Worm (Caenorhabditis elegans): ENCODE data around the gene Y32G9A.2.
A peak's percentile ranks its signal among the peaks of the same experiment; 100 is the strongest.

Y32G9A.2 gene

DNA sequence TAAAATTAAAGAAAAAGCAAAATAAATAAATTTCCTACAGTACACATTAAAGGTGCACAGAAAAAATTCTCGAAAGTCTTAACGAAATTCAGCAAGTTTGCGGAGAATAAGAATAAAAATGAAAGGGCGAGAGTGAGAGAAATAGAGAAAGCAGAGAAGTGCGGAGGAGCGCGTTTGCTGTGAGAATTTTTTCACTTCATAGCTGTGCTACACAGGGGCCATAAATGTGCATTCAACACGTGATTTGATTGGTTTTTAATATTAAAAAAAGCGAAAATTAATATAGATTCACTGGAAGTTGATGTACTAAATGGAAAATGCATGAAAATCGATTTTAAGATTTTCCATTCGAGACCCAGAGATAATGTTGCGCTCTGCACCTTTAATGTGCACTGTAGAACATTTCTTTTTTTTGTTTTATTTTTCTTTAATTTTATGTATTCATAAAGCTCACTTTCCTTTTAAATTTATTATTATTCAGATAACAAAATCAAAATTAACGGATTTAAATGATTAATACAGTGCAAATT lies at the start of gene Y32G9A.2:
Gene Y32G9A.2 (plus strand): TSS at position 480 of the 530 bp plus-strand sequence.
- TF ChIP-seq dao-5 (tag; optimal IDR thresholded peaks at IDR 0.05), result no peak
- no peak for TF ChIP-seq W03F9.2 (tag; optimal IDR thresholded peaks at IDR 0.05)
- no peak for TF ChIP-seq him-1 (tag; optimal IDR thresholded peaks at IDR 0.05)

DNA sequence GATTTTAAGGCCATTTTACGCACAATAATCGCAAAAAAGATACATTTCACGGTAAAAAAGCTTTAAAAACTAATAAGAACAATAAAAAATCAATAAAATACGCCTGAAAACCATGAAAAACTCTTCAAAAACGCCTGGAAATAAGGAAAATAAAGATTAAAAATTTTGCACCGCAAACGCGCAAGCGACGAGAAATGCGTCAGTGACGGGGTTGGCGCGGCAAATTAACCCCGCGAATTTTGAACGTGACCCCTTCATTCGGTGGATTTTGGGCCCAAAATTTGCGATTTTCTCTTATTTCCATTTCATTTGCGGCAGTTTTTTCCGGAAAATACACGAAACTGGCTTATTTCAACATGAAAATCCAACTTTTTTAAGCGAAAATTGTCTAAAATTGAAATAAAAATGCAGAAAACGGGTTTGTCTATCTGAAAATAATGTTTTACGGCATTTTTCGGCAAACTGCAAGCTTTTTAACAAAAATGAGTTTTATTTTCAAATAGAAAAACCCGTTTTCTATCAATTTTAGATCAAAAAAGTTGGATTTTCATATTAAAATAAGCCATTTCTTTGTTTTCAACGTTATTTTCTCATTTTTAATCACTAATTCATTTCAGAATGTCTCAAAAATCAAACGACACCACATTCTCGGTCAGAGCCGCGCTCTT lies 49.6 kb upstream of the Y32G9A.2 start, which contains the start of gene knl-3:
Gene knl-3 (plus strand): TSS at position 618 of the 668 bp plus-strand sequence.
- TF ChIP-seq W03F9.2 (tag; optimal IDR thresholded peaks at IDR 0.05) (peak; percentile 71), dao-5 (tag; optimal IDR thresholded peaks at IDR 0.05) (no peak), him-1 (tag; optimal IDR thresholded peaks at IDR 0.05) (peak; percentile 83)

DNA sequence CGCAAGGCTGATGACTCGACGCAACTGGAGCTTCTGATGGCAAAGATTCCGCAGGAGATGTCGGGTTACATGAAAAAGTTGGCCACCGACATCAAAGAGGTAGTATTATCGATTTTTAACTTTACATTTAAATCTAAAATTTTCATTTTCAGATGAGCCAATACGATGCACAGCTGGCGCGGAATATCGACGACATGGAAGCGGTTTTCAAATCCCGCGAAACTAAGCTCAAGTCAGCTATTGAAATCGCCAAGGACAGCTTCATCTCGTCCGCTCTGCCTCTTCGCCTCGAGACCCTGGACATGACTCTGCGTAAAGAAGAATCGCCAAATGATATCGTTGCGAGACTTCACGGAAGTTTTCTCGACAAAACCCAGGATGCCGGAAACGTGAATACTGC lies 48.6 kb upstream of the Y32G9A.2 start, which contains the start of gene T10B5.3:
Gene T10B5.3 (minus strand): TSS at position 101 of the 400 bp plus-strand sequence.
- TF ChIP-seq W03F9.2 (tag; optimal IDR thresholded peaks at IDR 0.05) (no peak), dao-5 (tag; optimal IDR thresholded peaks at IDR 0.05) (no peak)

DNA sequence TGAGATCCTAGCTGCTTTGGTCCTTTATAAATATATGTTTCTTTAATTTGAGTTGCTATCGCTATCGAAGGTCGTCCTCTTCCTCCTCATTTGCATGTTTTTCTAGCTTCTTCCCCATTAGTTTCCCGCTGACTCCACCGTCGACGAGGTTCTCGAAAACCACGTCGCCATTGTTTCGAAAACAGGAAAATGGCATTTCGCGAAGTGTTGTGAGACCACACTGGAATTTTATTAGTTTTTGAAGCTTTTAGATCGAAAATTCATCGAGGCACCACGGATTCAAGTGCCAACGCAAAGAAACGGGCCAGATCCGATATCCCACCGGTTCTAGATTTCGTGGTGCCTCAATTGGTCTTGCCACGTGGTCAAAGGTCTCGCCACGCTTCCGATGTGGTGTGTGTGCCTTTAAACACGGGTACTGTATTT lies 47.8 kb upstream of the Y32G9A.2 start:
- no peak for TF ChIP-seq W03F9.2 (tag; optimal IDR thresholded peaks at IDR 0.05)
- no peak for TF ChIP-seq him-1 (tag; optimal IDR thresholded peaks at IDR 0.05)
- TF ChIP-seq dao-5 (tag; optimal IDR thresholded peaks at IDR 0.05), result no peak

DNA sequence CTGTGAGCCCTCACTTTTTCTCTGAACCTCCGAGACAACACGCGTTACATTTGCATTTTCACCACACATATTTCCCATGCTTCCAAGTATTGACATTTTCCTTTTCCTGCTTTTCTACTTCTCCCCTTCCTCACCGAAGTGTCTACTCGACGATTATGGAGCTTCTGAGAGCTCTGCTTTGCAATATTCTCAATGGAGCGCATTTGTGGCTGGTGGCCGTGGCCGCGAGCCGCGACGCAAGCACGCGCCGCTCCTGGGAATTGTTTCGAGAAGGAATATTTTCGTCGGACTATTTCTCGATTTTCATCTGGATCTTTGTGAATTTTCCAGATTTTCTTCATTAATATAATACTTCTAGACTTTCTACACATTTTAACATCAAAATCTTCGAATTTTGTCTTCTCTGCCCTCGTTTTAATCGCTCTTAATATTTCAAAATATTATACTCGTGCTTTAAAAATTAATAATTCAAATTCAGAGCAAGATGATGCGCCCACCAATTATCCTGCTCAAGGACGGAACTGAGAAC lies 46.5 kb upstream of the Y32G9A.2 start, which contains the start of the genes T10B5.4 and cct-7:
Gene T10B5.4 (minus strand): TSS at position 40 of the 529 bp plus-strand sequence.
Gene cct-7 (plus strand): TSS at position 479 of the 529 bp plus-strand sequence.
- peak; percentile 89 for TF ChIP-seq him-1 (tag; optimal IDR thresholded peaks at IDR 0.05)
- TF ChIP-seq dao-5 (tag; optimal IDR thresholded peaks at IDR 0.05), result peak; percentile 26
- TF ChIP-seq W03F9.2 (tag; optimal IDR thresholded peaks at IDR 0.05), result peak; percentile 86

DNA sequence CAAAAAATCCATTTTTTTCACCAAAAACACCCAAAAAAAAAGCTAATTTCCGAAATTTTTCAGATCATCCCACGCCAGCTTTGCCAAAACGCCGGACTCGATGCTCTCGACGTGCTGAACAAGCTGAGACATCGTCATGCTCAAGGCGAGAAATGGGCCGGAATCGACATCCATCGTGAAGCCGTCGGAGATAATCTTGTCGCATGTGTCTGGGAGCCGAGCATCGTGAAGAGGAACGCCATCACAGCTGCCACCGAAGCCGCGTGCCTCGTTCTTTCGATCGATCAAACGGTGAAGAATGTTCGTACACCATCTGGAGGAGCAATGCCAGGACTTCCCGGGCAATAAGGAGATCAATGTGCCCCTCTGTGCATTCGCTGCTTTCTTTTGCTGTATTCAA lies 43.5 kb upstream of the Y32G9A.2 start:
- no peak for TF ChIP-seq dao-5 (tag; optimal IDR thresholded peaks at IDR 0.05)
- no peak for TF ChIP-seq W03F9.2 (tag; optimal IDR thresholded peaks at IDR 0.05)
- TF ChIP-seq him-1 (tag; optimal IDR thresholded peaks at IDR 0.05), result no peak

DNA sequence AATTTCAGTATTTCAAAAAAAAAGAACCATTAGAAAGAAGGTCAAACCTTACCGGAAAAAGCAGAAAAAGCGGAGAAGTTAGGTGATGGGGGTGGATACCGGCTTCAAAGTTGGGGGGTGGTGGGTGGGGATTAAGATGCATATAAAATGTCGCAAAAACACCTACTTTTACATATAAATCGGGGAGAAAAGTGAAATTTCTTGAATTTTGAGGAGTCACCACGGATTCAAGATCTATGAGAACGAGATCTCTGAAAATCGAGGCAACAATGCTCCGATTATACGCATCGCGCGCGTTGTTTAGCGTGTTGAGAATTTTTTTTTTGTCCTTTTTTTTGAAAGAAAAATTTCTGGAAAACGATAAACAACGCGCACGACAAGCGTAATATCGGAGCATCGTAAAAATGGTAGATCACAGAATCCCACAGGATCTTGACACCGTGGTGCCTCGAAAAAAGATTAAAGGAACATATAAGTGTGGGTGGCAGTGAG lies 42.8 kb upstream of the Y32G9A.2 start:
- TF ChIP-seq him-1 (tag; optimal IDR thresholded peaks at IDR 0.05) (no peak), dao-5 (tag; optimal IDR thresholded peaks at IDR 0.05) (no peak), W03F9.2 (tag; optimal IDR thresholded peaks at IDR 0.05) (no peak)

DNA sequence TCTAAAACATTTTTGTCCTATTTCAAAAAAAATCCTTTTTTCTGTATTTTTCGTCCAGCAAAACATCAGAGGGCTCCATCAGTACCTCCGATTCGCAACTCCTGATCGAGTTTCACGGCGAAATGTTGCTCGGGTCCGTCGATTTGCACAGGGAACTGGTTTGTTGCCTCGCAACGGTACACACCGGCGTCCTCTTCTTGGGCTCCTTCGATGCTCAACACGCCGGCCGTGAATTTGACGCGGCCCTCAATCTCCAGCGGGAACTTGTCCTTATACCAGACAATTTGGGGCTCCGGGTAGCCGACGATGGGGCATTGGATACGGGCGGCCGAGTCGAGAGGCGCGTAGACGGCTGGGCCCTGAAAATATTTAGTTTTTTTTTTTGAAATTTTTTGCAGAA lies 40.3 kb upstream of the Y32G9A.2 start:
- TF ChIP-seq dao-5 (tag; optimal IDR thresholded peaks at IDR 0.05) (no peak), W03F9.2 (tag; optimal IDR thresholded peaks at IDR 0.05) (no peak), him-1 (tag; optimal IDR thresholded peaks at IDR 0.05) (no peak)

DNA sequence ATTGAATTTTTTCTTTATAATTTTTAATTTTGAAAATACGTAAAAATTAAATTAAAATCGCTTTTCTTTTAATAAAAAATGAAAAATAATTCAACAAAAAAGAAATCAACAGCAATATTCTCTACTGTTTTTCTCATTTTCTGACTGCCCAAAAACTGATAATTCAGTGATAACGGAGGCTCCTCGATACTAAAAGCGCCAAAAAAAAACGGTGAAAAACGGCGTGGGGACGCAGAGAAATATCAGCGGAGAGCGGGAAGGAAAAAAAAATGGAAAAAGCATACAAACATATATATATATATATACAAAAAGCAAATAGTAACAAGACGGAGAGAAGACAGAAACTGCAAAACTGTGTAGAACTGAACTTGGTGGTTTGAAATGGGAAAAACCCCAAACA lies 35.2 kb upstream of the Y32G9A.2 start:
- no peak for TF ChIP-seq W03F9.2 (tag; optimal IDR thresholded peaks at IDR 0.05)
- TF ChIP-seq him-1 (tag; optimal IDR thresholded peaks at IDR 0.05), result no peak
- no peak for TF ChIP-seq dao-5 (tag; optimal IDR thresholded peaks at IDR 0.05)

DNA sequence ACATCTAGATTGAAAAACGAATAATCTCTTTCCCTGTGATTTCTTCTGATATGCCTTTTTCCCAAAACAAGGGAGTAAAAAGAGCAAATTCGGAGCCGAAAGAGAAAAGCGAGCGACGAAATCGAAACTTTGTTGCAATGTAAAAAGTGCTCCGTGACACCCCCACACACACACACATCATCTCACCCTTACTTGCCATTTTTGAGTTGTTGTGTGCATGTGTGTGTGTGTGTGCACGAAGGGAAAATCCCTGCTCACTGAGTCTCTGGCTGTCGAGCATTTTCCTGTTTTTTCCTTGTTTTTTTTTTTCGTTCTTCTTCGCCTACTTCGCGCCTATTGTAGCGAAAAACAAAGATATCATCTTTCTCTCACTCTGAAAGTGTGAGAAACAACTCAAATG lies 31.3 kb upstream of the Y32G9A.2 start:
- TF ChIP-seq W03F9.2 (tag; optimal IDR thresholded peaks at IDR 0.05), result no peak
- no peak for TF ChIP-seq dao-5 (tag; optimal IDR thresholded peaks at IDR 0.05)
- no peak for TF ChIP-seq him-1 (tag; optimal IDR thresholded peaks at IDR 0.05)

DNA sequence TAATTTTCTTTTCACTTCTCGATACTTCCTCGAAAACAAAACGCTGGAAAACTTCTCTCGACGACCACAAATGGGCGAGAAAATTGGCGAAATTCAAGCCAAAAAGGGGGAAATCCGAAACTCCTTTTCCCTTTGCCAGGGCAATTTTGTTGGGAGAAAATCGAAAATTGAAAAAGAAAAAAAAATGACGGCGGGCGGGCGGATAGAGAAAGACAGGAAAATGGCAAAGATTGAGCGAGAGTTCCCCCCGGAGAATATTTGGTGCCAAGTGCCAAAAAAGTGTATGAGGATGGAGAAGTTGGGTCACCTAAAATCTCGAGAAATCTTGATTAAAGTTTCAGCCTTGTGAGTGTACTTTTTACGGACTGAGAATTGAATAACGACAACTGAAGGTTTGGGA lies 30.0 kb upstream of the Y32G9A.2 start:
- TF ChIP-seq him-1 (tag; optimal IDR thresholded peaks at IDR 0.05) (no peak), W03F9.2 (tag; optimal IDR thresholded peaks at IDR 0.05) (no peak), dao-5 (tag; optimal IDR thresholded peaks at IDR 0.05) (no peak)

DNA sequence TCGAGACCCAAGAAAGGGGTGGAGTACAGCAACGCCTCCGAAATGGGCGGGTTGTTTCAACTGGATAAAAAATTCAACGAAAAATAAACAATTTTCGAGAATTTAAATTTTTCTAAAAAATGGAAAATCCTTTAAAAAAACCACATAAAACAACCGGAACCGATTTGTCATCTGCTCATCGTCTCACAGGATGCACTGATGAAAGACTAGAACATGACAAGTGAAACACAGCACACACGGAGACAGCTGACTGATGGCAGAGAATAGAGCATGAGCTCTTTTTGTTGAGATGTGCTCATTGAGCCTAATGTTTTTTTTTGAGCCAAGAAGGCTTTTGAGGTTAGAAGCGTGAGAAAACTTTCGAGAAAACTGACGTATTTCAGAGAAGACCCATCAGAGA lies 28.3 kb upstream of the Y32G9A.2 start:
- TF ChIP-seq W03F9.2 (tag; optimal IDR thresholded peaks at IDR 0.05) (no peak), dao-5 (tag; optimal IDR thresholded peaks at IDR 0.05) (no peak), him-1 (tag; optimal IDR thresholded peaks at IDR 0.05) (no peak)

DNA sequence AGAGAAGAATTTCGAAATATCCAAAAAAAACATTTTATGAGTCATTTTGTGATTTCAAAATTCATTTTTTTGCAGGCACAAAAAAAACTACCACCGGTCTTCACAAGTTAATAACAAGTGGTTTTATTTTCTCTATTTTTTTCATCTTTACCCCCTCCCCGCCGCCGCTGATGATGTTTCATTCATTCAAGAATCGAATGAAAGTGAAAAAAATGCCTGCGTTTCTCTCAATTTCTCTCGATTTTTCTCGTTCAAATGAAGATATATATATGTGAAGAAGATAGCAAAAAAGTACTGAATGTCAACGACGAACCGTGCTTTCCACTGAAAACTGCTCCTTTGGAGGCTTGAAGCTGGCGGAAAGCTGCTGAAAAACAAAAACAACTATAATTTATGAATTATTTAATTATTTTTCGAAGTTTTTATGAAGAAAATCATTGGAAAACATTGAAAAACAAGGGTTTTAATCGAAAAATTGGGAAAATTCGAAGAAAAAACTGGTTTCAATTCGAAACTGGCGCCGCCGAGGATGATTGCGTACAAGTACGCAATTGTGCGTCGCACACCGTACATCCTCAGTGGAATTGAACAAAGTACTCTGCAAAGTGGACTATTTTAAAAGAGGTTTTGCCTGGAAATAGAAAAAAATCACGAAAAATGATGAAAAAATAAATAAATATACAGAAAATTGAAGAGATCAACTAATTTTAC lies 25.6 kb upstream of the Y32G9A.2 start, which contains the start of gene zig-11:
Gene zig-11 (minus strand): TSS at position 373 of the 711 bp plus-strand sequence.
- TF ChIP-seq him-1 (tag; optimal IDR thresholded peaks at IDR 0.05) (no peak), dao-5 (tag; optimal IDR thresholded peaks at IDR 0.05) (no peak)

DNA sequence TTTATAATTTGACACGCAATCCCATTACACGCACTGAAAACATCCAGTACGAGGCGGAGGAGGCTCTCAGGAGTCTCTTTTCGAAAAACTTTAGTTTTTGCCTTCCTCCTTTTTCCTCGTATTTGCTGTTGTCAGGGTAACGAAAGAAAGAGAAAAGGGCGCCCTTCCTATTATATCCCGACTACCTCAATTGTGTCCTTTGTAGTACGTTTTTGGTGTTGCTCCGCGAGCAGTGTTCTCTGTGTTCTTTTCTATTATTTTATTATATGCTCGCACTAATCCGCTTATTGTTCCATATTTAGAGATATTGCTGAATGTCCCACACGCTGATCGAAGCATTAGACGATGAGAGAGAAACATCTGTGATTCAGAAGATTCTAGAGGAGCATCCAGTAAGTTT lies 22.8 kb upstream of the Y32G9A.2 start, which contains the start of gene nphp-2:
Gene nphp-2 (plus strand): TSS at position 301 of the 400 bp plus-strand sequence.
- no peak for TF ChIP-seq him-1 (tag; optimal IDR thresholded peaks at IDR 0.05)
